In the genomic region with DNA sequence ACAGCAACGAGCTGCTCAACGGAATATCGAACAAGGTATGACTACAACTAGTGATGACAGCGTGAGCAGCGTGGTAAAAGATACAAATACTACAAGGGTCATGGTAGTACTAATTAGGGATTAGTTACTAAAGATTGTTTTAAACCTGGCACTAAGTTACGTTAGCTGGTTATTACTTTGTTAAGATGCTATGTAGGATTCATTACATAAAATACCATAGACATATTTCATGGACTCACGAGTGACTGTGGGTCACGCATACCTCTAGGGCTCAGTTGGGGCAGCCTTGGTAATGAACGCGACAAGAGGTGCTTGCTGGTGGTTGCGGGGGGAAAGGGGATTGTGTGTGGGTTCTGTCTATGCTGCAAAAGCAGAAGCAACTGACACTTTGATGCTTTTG, we compare ENCODE assay signal across 3 fruit fly cellular contexts.
TF ChIP-seq lines count a peak whose summit lies in the region.

No protein-coding gene starts in this region.

- no peak for TF ChIP-seq CTCF in whole organism, embryonic (GFP tag; optimal IDR thresholded peaks at IDR 0.05; lab: Kevin White, UChicago)

TF ChIP-seq in whole organism, adult, 20 proteins besides CTCF, POLR2A, EP300 and RAD21:
- no peak for TF ChIP-seq bab1 (GFP tag; optimal IDR thresholded peaks at IDR 0.05; lab: Kevin White, UChicago)
- peak; percentile 22 for TF ChIP-seq CG5204 (GFP tag; optimal IDR thresholded peaks at IDR 0.05; lab: Kevin White, UChicago)
- no peak for TF ChIP-seq Mnt (GFP tag; optimal IDR thresholded peaks at IDR 0.05; lab: Kevin White, UChicago)
- TF ChIP-seq pad (GFP tag; optimal IDR thresholded peaks at IDR 0.05; lab: Kevin White, UChicago), result no peak
- no peak for TF ChIP-seq CG12768 (GFP tag; optimal IDR thresholded peaks at IDR 0.05; lab: Kevin White, UChicago)
- peak; percentile 4 for TF ChIP-seq Hr96 (GFP tag; optimal IDR thresholded peaks at IDR 0.05; lab: Kevin White, UChicago)
- no peak for TF ChIP-seq CG14711 (tag; optimal IDR thresholded peaks at IDR 0.05; lab: Kevin White, UChicago)
- no peak for TF ChIP-seq Clk (GFP tag; optimal IDR thresholded peaks at IDR 0.05; lab: Kevin White, UChicago)
- no peak for TF ChIP-seq kay (GFP tag; lab: Kevin White, UChicago; ENCODE audit: borderline replicate concordance)
- TF ChIP-seq CG33017 (tag; optimal IDR thresholded peaks at IDR 0.05; lab: Kevin White, UChicago), result peak; percentile 13
- TF ChIP-seq Crg-1 (GFP tag; optimal IDR thresholded peaks at IDR 0.05; lab: Kevin White, UChicago), result no peak
- TF ChIP-seq CG7101 (tag; optimal IDR thresholded peaks at IDR 0.05; lab: Kevin White, UChicago), result no peak
- TF ChIP-seq CG1620 (GFP tag; optimal IDR thresholded peaks at IDR 0.05; lab: Kevin White, UChicago), result no peak
- no peak for TF ChIP-seq cic (GFP tag; optimal IDR thresholded peaks at IDR 0.05; lab: Kevin White, UChicago)
- TF ChIP-seq ovo (GFP tag; optimal IDR thresholded peaks at IDR 0.05; lab: Kevin White, UChicago), result no peak
- TF ChIP-seq tj (GFP tag; optimal IDR thresholded peaks at IDR 0.05; lab: Kevin White, UChicago), result peak; percentile 12
- peak; percentile 16 for TF ChIP-seq CG7045 (GFP tag; optimal IDR thresholded peaks at IDR 0.05; lab: Kevin White, UChicago)
- no peak for TF ChIP-seq toe (GFP tag; optimal IDR thresholded peaks at IDR 0.05; lab: Kevin White, UChicago)
- TF ChIP-seq cnc (optimal IDR thresholded peaks at IDR 0.05; lab: Kevin White, UChicago), result no peak
- TF ChIP-seq CG11617 (GFP tag; optimal IDR thresholded peaks at IDR 0.05; lab: Kevin White, UChicago), result no peak

TF ChIP-seq in whole organism, embryonic, 481 proteins besides CTCF, POLR2A, EP300 and RAD21 (continues in another document):
- TF ChIP-seq usp (GFP tag; optimal IDR thresholded peaks at IDR 0.05; lab: Kevin White, UChicago) (no peak), Hr39 (optimal IDR thresholded peaks at IDR 0.05; lab: Kevin White, UChicago) (no peak), row (GFP tag; IDR thresholded peaks at IDR 0.05; lab: Robert Waterston, UW) (peak; percentile 73), CG17802 (tag; optimal IDR thresholded peaks at IDR 0.05; lab: Kevin White, UChicago) (no peak), crol (GFP tag; IDR thresholded peaks at IDR 0.05; lab: Robert Waterston, UW) (peak; percentile 62), p53 (GFP tag; optimal IDR thresholded peaks at IDR 0.05; lab: Kevin White, UChicago) (no peak), unc-4 (GFP tag; IDR thresholded peaks at IDR 0.05; lab: Robert Waterston, UW; ENCODE audit: partially characterized antibody) (peak; percentile 68), CG13287 (GFP tag; IDR thresholded peaks at IDR 0.05; lab: Robert Waterston, UW; ENCODE audit: partially characterized antibody) (peak; percentile 66), org-1 (GFP tag; optimal IDR thresholded peaks at IDR 0.05; lab: Kevin White, UChicago) (no peak), ems (GFP tag; optimal IDR thresholded peaks at IDR 0.05; lab: Kevin White, UChicago) (no peak), aop (GFP tag; IDR thresholded peaks at IDR 0.05; lab: Robert Waterston, UW) (no peak), CG2129 (GFP tag; IDR thresholded peaks at IDR 0.05; lab: Robert Waterston, UW; ENCODE audit: partially characterized antibody) (peak; percentile 28; the same call in 1 of the 2 replicates), sima (GFP tag; optimal IDR thresholded peaks at IDR 0.05; lab: Kevin White, UChicago) (no peak), Doc3 (GFP tag; IDR thresholded peaks at IDR 0.05; lab: Robert Waterston, UW; ENCODE audit: partially characterized antibody) (peak; percentile 70), CG3163 (GFP tag; optimal IDR thresholded peaks at IDR 0.05; lab: Kevin White, UChicago) (no peak), CG12155 (GFP tag; optimal IDR thresholded peaks at IDR 0.05; lab: Kevin White, UChicago) (no peak), sna (GFP tag; IDR thresholded peaks at IDR 0.05; lab: Robert Waterston, UW; ENCODE audit: partially characterized antibody) (peak; percentile 46; the same call in 1 of the 2 replicates), pfk (GFP tag; optimal IDR thresholded peaks at IDR 0.05; lab: Kevin White, UChicago) (no peak), wek (GFP tag; optimal IDR thresholded peaks at IDR 0.05; lab: Kevin White, UChicago) (no peak), hth (optimal IDR thresholded peaks at IDR 0.05; lab: Kevin White, UChicago) (no peak), bbx (GFP tag; IDR thresholded peaks at IDR 0.05; lab: Robert Waterston, UW; ENCODE audit: partially characterized antibody) (no peak), sr (GFP tag; IDR thresholded peaks at IDR 0.05; lab: Robert Waterston, UW) (0 out of 3 replicates have a peak, but pooled peaks have one; percentile 34), HLH4C (GFP tag; IDR thresholded peaks at IDR 0.05; lab: Robert Waterston, UW; ENCODE audit: partially characterized antibody) (0 out of 3 replicates have a peak, but pooled peaks have one; percentile 34), Dip3 (GFP tag; optimal IDR thresholded peaks at IDR 0.05; lab: Kevin White, UChicago) (no peak), CG3847 (GFP tag; IDR thresholded peaks at IDR 0.05; lab: Robert Waterston, UW) (0 out of 2 replicates have a peak, but pooled peaks have one; percentile 15), crp (GFP tag; optimal IDR thresholded peaks at IDR 0.05; lab: Kevin White, UChicago) (no peak), Bgb (GFP tag; IDR thresholded peaks at IDR 0.05; lab: Robert Waterston, UW; ENCODE audit: partially characterized antibody) (peak; percentile 34; the same call in 1 of the 2 replicates), trh (GFP tag; optimal IDR thresholded peaks at IDR 0.05; lab: Kevin White, UChicago) (no peak), Dll (GFP tag; IDR thresholded peaks at IDR 0.05; lab: Robert Waterston, UW; ENCODE audit: partially characterized antibody) (peak; percentile 84), prd (optimal IDR thresholded peaks at IDR 0.05; lab: Kevin White, UChicago) (no peak), prd (GFP tag; IDR thresholded peaks at IDR 0.05; lab: Robert Waterston, UW) (peak; percentile 34; the same call in 1 of the 3 replicates)

TF ChIP-seq in whole organism, prepupa, 60 proteins besides CTCF, POLR2A, EP300 and RAD21:
- TF ChIP-seq CG15336 (GFP tag; IDR thresholded peaks at IDR 0.05; lab: Robert Waterston, UW) (no peak), CG10669 (GFP tag; optimal IDR thresholded peaks at IDR 0.05; lab: Kevin White, UChicago) (peak; percentile 3), Blimp-1 (GFP tag; optimal IDR thresholded peaks at IDR 0.05; lab: Kevin White, UChicago) (no peak), svp (GFP tag; lab: Kevin White, UChicago) (peak; percentile 55), Eip93F (GFP tag; optimal IDR thresholded peaks at IDR 0.05; lab: Kevin White, UChicago) (no peak), CG6163 (GFP tag; IDR thresholded peaks at IDR 0.05; lab: Robert Waterston, UW) (no peak)
